Worm (Caenorhabditis elegans) whole organism, L4 larva: ENCODE measurements around the gene nlp-27.

Experiments
- F49E8.2 ChIP-seq: sonication (generic microtip); optimal IDR thresholded peaks from 2 replicates; lab custom pipeline; 2016; ENCODE audit warnings: missing compliant biosample characterization, mild to moderate bottlenecking, missing genetic modification characterization, borderline replicate concordance
- T26A8.4 ChIP-seq: fragments of 200-800 bp; sonication (Bioruptor generic); IDR thresholded peaks from 2 replicates; pipeline ENCODE4 v1.3.6; 2022; ENCODE audit warnings: missing genetic modification characterization, missing compliant biosample characterization
- Y48G9A.11 ChIP-seq: fragments of 200-800 bp; sonication (Bioruptor generic); IDR thresholded peaks from 2 replicates; pipeline ENCODE4 v1.3.6; 2022; ENCODE audit warnings: missing genetic modification reagents, missing genetic modification characterization, missing compliant biosample characterization
- ZK337.2 ChIP-seq: fragments of 200-800 bp; sonication (Bioruptor generic); IDR thresholded peaks from 2 replicates; pipeline ENCODE4 v1.3.6; 2022; ENCODE audit warnings: missing genetic modification reagents, missing genetic modification characterization, missing compliant biosample characterization
- aha-1 ChIP-seq: fragments of 150-350 bp; peaks from one replicate; lab custom pipeline; 2014; ENCODE audit warnings: missing biosample characterization, missing genetic modification characterization
- attf-4 ChIP-seq: sonication (generic microtip); optimal IDR thresholded peaks from 3 replicates; lab custom pipeline; 2017; ENCODE audit warnings: missing biosample characterization, missing genetic modification characterization
- ceh-62 ChIP-seq: sonication (generic microtip); optimal IDR thresholded peaks from 2 replicates; lab custom pipeline; 2017; ENCODE audit warnings: missing biosample characterization, missing genetic modification characterization
- cey-2 ChIP-seq: sonication (generic microtip); optimal IDR thresholded peaks from 3 replicates; lab custom pipeline; 2017; ENCODE audit warnings: missing genetic modification characterization, mild to moderate bottlenecking, missing compliant biosample characterization, antibody characterized with exemption, borderline replicate concordance; ENCODE audit not compliant: insufficient read depth
- ctbp-1 ChIP-seq: fragments of 200-800 bp; sonication (Bioruptor generic); IDR thresholded peaks from 2 replicates; pipeline ENCODE4 v1.3.6; 2022; ENCODE audit warnings: missing genetic modification reagents, missing genetic modification characterization, missing compliant biosample characterization
- daf-19 ChIP-seq: fragments of 200-800 bp; sonication (Bioruptor generic); conservative IDR thresholded peaks from 2 replicates; pipeline ENCODE4 v1.3.6; 2022; ENCODE audit warnings: missing genetic modification characterization, missing compliant biosample characterization
- daf-8 ChIP-seq: fragments of 200-800 bp; sonication (Bioruptor generic); IDR thresholded peaks from 2 replicates; pipeline ENCODE4 v1.3.6; 2022; ENCODE audit warnings: missing genetic modification characterization, missing compliant biosample characterization
- dmd-6 ChIP-seq: fragments of 200-800 bp; sonication (Bioruptor generic); IDR thresholded peaks from 2 replicates; pipeline ENCODE4 v1.3.6; 2022; ENCODE audit warnings: missing genetic modification reagents, missing genetic modification characterization, missing compliant biosample characterization
- dpl-1 ChIP-seq: fragments of 150-350 bp; optimal IDR thresholded peaks from 2 replicates; lab custom pipeline; 2014; ENCODE audit warnings: missing biosample characterization, missing genetic modification reagents, missing genetic modification characterization
- fkh-10 ChIP-seq: fragments of 150-350 bp; optimal IDR thresholded peaks from 2 replicates; lab custom pipeline; 2014; ENCODE audit warnings: missing biosample characterization, missing genetic modification reagents, missing genetic modification characterization
- hlh-11 ChIP-seq: fragments of 200-800 bp; sonication (Bioruptor generic); optimal IDR thresholded peaks from 2 replicates; lab custom pipeline; 2018; ENCODE audit warnings: mild to moderate bottlenecking, missing genetic modification characterization, missing compliant biosample characterization
- hlh-30 ChIP-seq: sonication (generic microtip); optimal IDR thresholded peaks from 2 replicates; lab custom pipeline; 2017; ENCODE audit warnings: antibody characterized with exemption, mild to moderate bottlenecking, missing genetic modification characterization, missing compliant biosample characterization; ENCODE audit not compliant: insufficient read depth
- jun-1 ChIP-seq: fragments of 150-350 bp; optimal IDR thresholded peaks from 2 replicates; lab custom pipeline; 2014; ENCODE audit warnings: missing biosample characterization, missing genetic modification reagents, missing genetic modification characterization
- lin-13 ChIP-seq: fragments of 150-350 bp; optimal IDR thresholded peaks from 2 replicates; lab custom pipeline; 2014; ENCODE audit warnings: missing biosample characterization, missing genetic modification reagents, missing genetic modification characterization
- lin-29 ChIP-seq: fragments of 200-800 bp; sonication (Bioruptor generic); IDR thresholded peaks from 2 replicates; pipeline ENCODE4 v1.3.6; 2022; ENCODE audit warnings: missing genetic modification reagents, missing genetic modification characterization, missing compliant biosample characterization
- lin-38 ChIP-seq: fragments of 200-800 bp; sonication (Bioruptor generic); IDR thresholded peaks from 2 replicates; pipeline ENCODE4 v1.3.6; 2022; ENCODE audit warnings: missing genetic modification reagents, missing genetic modification characterization, missing compliant biosample characterization
- lsy-2 ChIP-seq, 2 experiments: fragments of 150-350 bp in 1 of 2; sonication (generic microtip) in 1 of 2; optimal IDR thresholded peaks; 2 replicates each; lab custom pipeline; 2014 to 2017; ENCODE audit warnings: missing biosample characterization in 2 of 2, missing genetic modification characterization in 2 of 2
- madf-5 ChIP-seq, 2 experiments: fragments of 200-800 bp; sonication (Bioruptor generic); IDR thresholded peaks; 2 replicates each; pipeline ENCODE4 v1.3.6; 2022; ENCODE audit warnings: missing compliant biosample characterization in 2 of 2, missing genetic modification characterization in 2 of 2
- mxl-2 ChIP-seq: fragments of 200-800 bp; sonication (Bioruptor generic); conservative IDR thresholded peaks from 2 replicates; pipeline ENCODE4 v1.3.6; 2022; ENCODE audit warnings: missing genetic modification reagents, missing genetic modification characterization, missing compliant biosample characterization
- mxl-3 ChIP-seq: fragments of 200-800 bp; sonication (Bioruptor generic); optimal IDR thresholded peaks from 2 replicates; lab custom pipeline; 2018; ENCODE audit warnings: mild to moderate bottlenecking, missing genetic modification characterization, missing compliant biosample characterization
- nhr-10 ChIP-seq: fragments of 150-350 bp; optimal IDR thresholded peaks from 2 replicates; lab custom pipeline; 2014; ENCODE audit warnings: missing biosample characterization, missing genetic modification characterization
- nhr-11 ChIP-seq: fragments of 150-350 bp; optimal IDR thresholded peaks from 2 replicates; lab custom pipeline; 2014; ENCODE audit warnings: missing biosample characterization, missing genetic modification characterization
- nhr-111 ChIP-seq: fragments of 200-800 bp; sonication (Bioruptor generic); optimal IDR thresholded peaks from 2 replicates; lab custom pipeline; 2018; ENCODE audit warnings: mild to moderate bottlenecking, missing genetic modification characterization, missing compliant biosample characterization
- nhr-25 ChIP-seq: sonication (generic microtip); optimal IDR thresholded peaks from 2 replicates; lab custom pipeline; 2017; ENCODE audit warnings: missing genetic modification characterization, mild to moderate bottlenecking, missing compliant biosample characterization, antibody characterized with exemption, moderate library complexity, borderline replicate concordance; ENCODE audit not compliant: insufficient read depth
- nhr-41 ChIP-seq: fragments of 200-800 bp; sonication (Bioruptor generic); IDR thresholded peaks from 2 replicates; pipeline ENCODE4 v1.3.6; 2022; ENCODE audit warnings: missing genetic modification reagents, missing genetic modification characterization, missing compliant biosample characterization
- sdz-12 ChIP-seq: fragments of 200-800 bp; sonication (Bioruptor generic); optimal IDR thresholded peaks from 2 replicates; lab custom pipeline; 2018; ENCODE audit warnings: mild to moderate bottlenecking, missing genetic modification characterization, missing compliant biosample characterization
- set-16 ChIP-seq: fragments of 200-800 bp; sonication (Bioruptor generic); IDR thresholded peaks from 2 replicates; pipeline ENCODE4 v1.3.6; 2022; ENCODE audit warnings: missing genetic modification reagents, missing genetic modification characterization, missing compliant biosample characterization
- snpc-1.2 ChIP-seq: fragments of 200-800 bp; sonication (Bioruptor generic); IDR thresholded peaks from 2 replicates; pipeline ENCODE4 v1.3.6; 2022; ENCODE audit warnings: missing genetic modification reagents, missing genetic modification characterization, missing compliant biosample characterization
- unc-62 ChIP-seq, 3 experiments: fragments of 150-350 bp in 1 of 3; sonication (generic microtip); optimal IDR thresholded peaks in 2 of 3; peaks in 1 of 3; 1 replicate in 1 of 3; 2 replicates in 2 of 3; lab custom pipeline; 2014 to 2017; ENCODE audit warnings: missing biosample characterization in 3 of 3, missing genetic modification characterization in 3 of 3, missing genetic modification reagents in 3 of 3, missing genotype in 1 of 3
- zag-1 ChIP-seq: fragments of 150-350 bp; optimal IDR thresholded peaks from 2 replicates; lab custom pipeline; 2014; ENCODE audit warnings: missing biosample characterization, missing genetic modification characterization
- zfp-2 ChIP-seq: sonication (generic microtip); optimal IDR thresholded peaks from 2 replicates; lab custom pipeline; 2016; ENCODE audit warnings: mild to moderate bottlenecking, missing genetic modification characterization, missing compliant biosample characterization
- zip-11 ChIP-seq: fragments of 200-800 bp; sonication (Bioruptor generic); IDR thresholded peaks from 2 replicates; pipeline ENCODE4 v1.3.6; 2022; ENCODE audit warnings: missing genetic modification characterization, missing compliant biosample characterization
- ztf-11 ChIP-seq: fragments of 150-350 bp; optimal IDR thresholded peaks from 2 replicates; lab custom pipeline; 2014; ENCODE audit warnings: missing biosample characterization, missing genetic modification characterization
- ztf-7 ChIP-seq: fragments of 150-350 bp; optimal IDR thresholded peaks from 2 replicates; lab custom pipeline; 2014; ENCODE audit warnings: missing biosample characterization, missing genetic modification characterization

Gene nlp-27

DNA sequence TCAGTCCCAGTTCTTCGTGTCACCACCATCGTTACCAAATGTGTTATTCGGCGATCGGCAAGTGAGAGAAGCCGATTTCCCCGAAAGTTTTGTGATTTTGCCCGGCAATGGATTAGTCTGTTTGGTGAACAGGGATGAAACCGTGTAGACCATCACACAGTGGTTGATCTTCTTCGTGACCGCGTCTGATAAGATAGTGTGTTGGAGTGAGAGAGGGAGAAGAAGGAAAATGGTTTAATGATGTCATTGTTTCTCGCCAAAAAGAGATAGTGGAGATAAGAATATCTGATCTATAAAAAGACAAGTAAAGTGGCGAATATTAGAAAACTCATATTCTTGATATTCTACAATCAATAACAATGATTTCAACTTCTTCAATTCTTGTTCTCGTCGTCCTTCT lies 9.4 kb upstream of the nlp-27 start, which contains the start of gene nlp-31 (continued):
- no peak for TF ChIP-seq nhr-111 (GFP tag; lab: Kevin White, UChicago)
- no peak for TF ChIP-seq lin-13
- no peak for TF ChIP-seq F49E8.2
- TF ChIP-seq daf-19: no peak
- TF ChIP-seq nhr-25 (tag; lab: Kevin White, UChicago): peak; percentile 74
- no peak for TF ChIP-seq madf-5 (GFP tag; IDR thresholded peaks at IDR 0.05; lab: Robert Waterston, UW)
- TF ChIP-seq dmd-6 (GFP tag; lab: Robert Waterston, UW): 0 out of 2 replicates have a peak, but pooled peaks have one; percentile 17
- no peak for TF ChIP-seq ctbp-1 (GFP tag; lab: Robert Waterston, UW)
- TF ChIP-seq daf-8 (GFP tag; lab: Robert Waterston, UW): no peak
- peak; percentile 71 for TF ChIP-seq nhr-10 (tag; lab: Kevin White, UChicago)
- TF ChIP-seq lsy-2 (tag; optimal IDR thresholded peaks at IDR 0.05; lab: Kevin White, UChicago): no peak
- no peak for TF ChIP-seq ZK337.2 (GFP tag; lab: Robert Waterston, UW)
- TF ChIP-seq zag-1: no peak
- no peak for TF ChIP-seq snpc-1.2 (GFP tag; lab: Robert Waterston, UW)

DNA sequence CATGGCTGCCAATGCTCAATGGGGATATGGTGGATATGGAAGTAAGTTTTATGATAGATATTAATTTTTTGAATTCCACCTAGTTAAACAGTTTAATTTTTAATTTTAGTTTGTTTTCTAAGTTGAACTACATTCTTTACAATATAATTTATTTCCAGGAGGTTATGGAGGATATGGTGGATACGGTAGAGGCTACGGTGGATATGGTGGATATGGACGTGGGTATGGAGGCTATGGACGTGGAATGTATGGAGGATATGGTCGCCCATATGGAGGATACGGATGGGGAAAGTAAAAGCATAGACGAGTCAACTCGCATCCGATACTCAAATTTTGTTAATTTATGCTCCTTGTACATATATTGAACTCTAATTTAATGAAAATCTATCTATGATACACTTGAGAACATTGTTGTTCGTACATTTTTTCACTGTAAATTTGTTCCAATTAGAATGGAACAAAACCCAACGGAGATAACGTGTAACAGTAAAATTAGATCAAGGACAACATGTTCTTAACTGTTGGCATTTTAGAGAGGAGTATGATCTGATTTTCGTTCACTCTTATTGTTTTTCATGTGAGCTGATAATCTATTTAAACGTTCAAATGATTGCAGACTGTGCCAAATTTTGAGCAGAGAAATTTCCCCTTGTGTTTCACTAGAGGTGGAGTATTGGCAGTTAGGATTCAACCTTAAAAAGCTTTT lies 8.8 kb upstream of the nlp-27 start:
- TF ChIP-seq unc-62 (GFP tag; optimal IDR thresholded peaks at IDR 0.05 in 1 of 2; lab: Kevin White, UChicago): peak in 1 of 2 experiments; percentile 84
- no peak for TF ChIP-seq unc-62 (tag; optimal IDR thresholded peaks at IDR 0.05; lab: Kevin White, UChicago)
- no peak for TF ChIP-seq fkh-10
- TF ChIP-seq aha-1 (tag; lab: Kevin White, UChicago): peak; percentile 98

DNA sequence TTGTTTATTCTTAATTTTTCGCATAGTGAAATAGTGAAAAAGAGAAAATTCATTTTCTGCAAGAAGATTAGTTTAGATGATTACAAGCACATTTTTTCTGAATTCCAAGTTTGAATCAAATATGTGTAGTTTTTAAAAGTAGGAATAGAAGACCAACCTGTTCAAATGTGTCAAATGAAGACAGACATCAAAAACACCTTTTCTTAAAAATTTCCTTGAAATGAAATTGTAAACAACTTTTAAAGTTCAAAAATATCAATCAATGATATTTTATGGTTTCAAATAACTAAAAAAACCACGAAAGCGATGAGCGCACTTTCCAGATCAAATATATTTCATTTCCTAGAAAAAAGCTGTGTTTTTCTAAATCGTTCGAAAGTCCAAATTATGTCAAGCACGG lies 7.5 kb upstream of the nlp-27 start, which contains the start of gene nlp-30:
TSS of gene nlp-30 (plus strand) at position 301 of the 400 bp plus-strand sequence.
- peak in 1 of 2 experiments; percentile 62 for TF ChIP-seq unc-62 (GFP tag; optimal IDR thresholded peaks at IDR 0.05 in 1 of 2; lab: Kevin White, UChicago)
- TF ChIP-seq unc-62 (tag; optimal IDR thresholded peaks at IDR 0.05; lab: Kevin White, UChicago): no peak
- TF ChIP-seq F49E8.2: no peak
- TF ChIP-seq zfp-2: no peak

DNA sequence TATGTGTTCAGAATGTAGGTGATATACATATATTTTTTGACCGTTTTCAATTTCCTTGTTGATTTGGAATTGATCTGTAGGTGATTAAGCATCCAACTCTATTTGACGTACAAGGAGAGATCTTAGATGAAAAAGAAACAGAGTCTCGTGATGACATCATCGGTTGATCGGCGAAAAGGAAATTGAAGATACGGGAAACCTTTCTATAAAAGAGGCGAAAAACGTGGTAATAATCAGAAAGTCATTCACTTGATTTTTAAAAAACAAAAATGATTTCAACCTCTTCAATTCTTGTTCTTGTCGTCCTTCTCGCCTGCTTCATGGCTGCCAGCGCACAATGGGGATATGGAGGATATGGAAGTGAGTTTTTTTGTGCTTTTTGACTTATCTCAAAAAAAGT lies 5.0 kb upstream of the nlp-27 start, which contains the start of gene nlp-29:
TSS of gene nlp-29 (plus strand) at position 248 of the 400 bp plus-strand sequence.
- TF ChIP-seq set-16 (no peak), jun-1 (no peak), nhr-41 (GFP tag; lab: Robert Waterston, UW) (no peak), lin-38 (GFP tag; lab: Robert Waterston, UW) (no peak), T26A8.4 (GFP tag; lab: Robert Waterston, UW) (no peak), nhr-25 (tag; lab: Kevin White, UChicago) (peak; percentile 47), hlh-11 (no peak), zip-11 (GFP tag; lab: Robert Waterston, UW) (no peak), hlh-30 (tag; lab: Kevin White, UChicago) (peak; percentile 56), lin-29 (GFP tag; lab: Robert Waterston, UW) (no peak), nhr-11 (no peak), fkh-10 (no peak), cey-2 (tag; lab: Kevin White, UChicago) (no peak), lin-13 (no peak), dmd-6 (GFP tag; lab: Robert Waterston, UW) (peak; percentile 16; the same call in 1 of the 2 replicates), Y48G9A.11 (GFP tag; lab: Robert Waterston, UW) (no peak), mxl-3 (GFP tag; lab: Kevin White, UChicago) (peak; percentile 38), attf-4 (no peak), ceh-62 (tag; lab: Kevin White, UChicago) (no peak), ztf-7 (tag; lab: Kevin White, UChicago) (no peak), dpl-1 (GFP tag; lab: Kevin White, UChicago) (no peak), ztf-11 (tag; lab: Kevin White, UChicago) (no peak), lsy-2 (tag; optimal IDR thresholded peaks at IDR 0.05; lab: Kevin White, UChicago) (peak in 1 of 2 experiments; percentile 2), sdz-12 (GFP tag; lab: Kevin White, UChicago) (no peak), mxl-2 (no peak)
- TF ChIP-seq, all 104 proteins: peak for 5
